Worm (Caenorhabditis elegans) whole organism, L4 larva: ENCODE results near the gene Y70C5A.2.

Source experiments
- Y75B8A.6 ChIP-seq: fragments of 200-800 bp; sonication (Bioruptor generic); IDR thresholded peaks from 2 replicates; pipeline ENCODE4 v1.3.6; 2022; ENCODE audit warnings: missing genetic modification reagents, missing genetic modification characterization, missing compliant biosample characterization
- ZK546.5 ChIP-seq, 2 experiments: sonication (generic microtip); optimal IDR thresholded peaks; 2 replicates each; lab custom pipeline; 2017; ENCODE audit warnings: missing biosample characterization in 2 of 2, missing genetic modification characterization in 2 of 2
- ces-1 ChIP-seq: fragments of 150-350 bp; sonication (generic microtip); optimal IDR thresholded peaks from 4 replicates; lab custom pipeline; 2014; ENCODE audit warnings: missing biosample characterization, missing genetic modification reagents, missing genetic modification characterization
- dpl-1 ChIP-seq: fragments of 150-350 bp; optimal IDR thresholded peaks from 2 replicates; lab custom pipeline; 2014; ENCODE audit warnings: missing biosample characterization, missing genetic modification reagents, missing genetic modification characterization
- hlh-30 ChIP-seq: sonication (generic microtip); optimal IDR thresholded peaks from 2 replicates; lab custom pipeline; 2017; ENCODE audit warnings: antibody characterized with exemption, mild to moderate bottlenecking, missing genetic modification characterization, missing compliant biosample characterization; ENCODE audit not compliant: insufficient read depth
- lin-13 ChIP-seq: fragments of 150-350 bp; optimal IDR thresholded peaks from 2 replicates; lab custom pipeline; 2014; ENCODE audit warnings: missing biosample characterization, missing genetic modification reagents, missing genetic modification characterization
- lin-39 ChIP-seq: fragments of 150-350 bp; optimal IDR thresholded peaks from 2 replicates; lab custom pipeline; 2014; ENCODE audit warnings: missing biosample characterization, missing genetic modification reagents, missing genetic modification characterization
- nhr-237 ChIP-seq: sonication (generic microtip); optimal IDR thresholded peaks from 2 replicates; lab custom pipeline; 2017; ENCODE audit warnings: missing biosample characterization, missing genetic modification characterization
- nhr-76 ChIP-seq: fragments of 150-350 bp; optimal IDR thresholded peaks from 2 replicates; lab custom pipeline; 2014; ENCODE audit warnings: missing biosample characterization, missing genetic modification characterization
- skn-1 ChIP-seq: fragments of 150-350 bp; optimal IDR thresholded peaks from 2 replicates; lab custom pipeline; 2014; ENCODE audit warnings: missing biosample characterization, missing genetic modification characterization
- snpc-4 ChIP-seq: fragments of 150-350 bp; optimal IDR thresholded peaks from 2 replicates; lab custom pipeline; 2014; ENCODE audit warnings: missing biosample characterization, missing genetic modification characterization
- tag-97 ChIP-seq: fragments of 200-800 bp; sonication (Bioruptor generic); IDR thresholded peaks from 2 replicates; pipeline ENCODE4 v1.3.6; 2022; ENCODE audit warnings: missing genetic modification characterization, missing compliant biosample characterization
- unc-130 ChIP-seq: sonication (generic microtip); optimal IDR thresholded peaks from 2 replicates; lab custom pipeline; 2016; ENCODE audit warnings: missing genetic modification reagents, missing genetic modification characterization, missing compliant biosample characterization
- zip-2 ChIP-seq: fragments of 150-350 bp; optimal IDR thresholded peaks from 2 replicates; lab custom pipeline; 2014; ENCODE audit warnings: missing biosample characterization, missing genetic modification characterization

ce11 chrV:16645201-16645940 is 22.4 kb upstream of the Y70C5A.2 start, which contains the start of gene W06G6.17:
- TF ChIP-seq zip-2 (tag; lab: Kevin White, UChicago) (no peak), lin-13 (no peak), hlh-30 (tag; lab: Kevin White, UChicago) (peak; percentile 74), ZK546.5 (tag; optimal IDR thresholded peaks at IDR 0.05; lab: Kevin White, UChicago) (no peak), nhr-237 (tag; lab: Kevin White, UChicago) (no peak), dpl-1 (GFP tag; lab: Kevin White, UChicago) (no peak), nhr-76 (tag; lab: Kevin White, UChicago) (no peak), lin-39 (no peak), snpc-4 (tag; lab: Kevin White, UChicago) (no peak), ces-1 (GFP tag; lab: Kevin White, UChicago) (no peak), tag-97 (GFP tag; lab: Robert Waterston, UW) (no peak), unc-130 (GFP tag; lab: Kevin White, UChicago) (no peak), skn-1 (no peak), Y75B8A.6 (GFP tag; lab: Robert Waterston, UW) (no peak)
